Fruit fly (Drosophila melanogaster) whole organism, adult: ENCODE results near the gene CG14683.

Experiments used
- CG11617 ChIP-seq: fragments of 200-800 bp; sonication (Bioruptor generic); optimal IDR thresholded peaks from 2 replicates; lab custom pipeline; 2017; ENCODE audit warnings: mild to moderate bottlenecking, missing biosample characterization, missing genetic modification reagents, missing genetic modification characterization
- CG12768 ChIP-seq: fragments of 200-800 bp; sonication (Bioruptor generic); optimal IDR thresholded peaks from 2 replicates; lab custom pipeline; 2017; ENCODE audit warnings: missing biosample characterization, missing genetic modification characterization, mild to moderate bottlenecking, moderate library complexity, missing genetic modification reagents
- CG14711 ChIP-seq: fragments of 200-800 bp; sonication (Bioruptor generic); optimal IDR thresholded peaks from 2 replicates; lab custom pipeline; 2018; ENCODE audit warnings: missing biosample characterization, mild to moderate bottlenecking, missing genetic modification characterization, moderate library complexity
- CG1620 ChIP-seq: fragments of 200-800 bp; sonication (Bioruptor generic); optimal IDR thresholded peaks from 2 replicates; lab custom pipeline; 2016; ENCODE audit warnings: missing biosample characterization, missing genetic modification characterization
- CG33017 ChIP-seq: fragments of 200-800 bp; sonication (Bioruptor generic); optimal IDR thresholded peaks from 2 replicates; lab custom pipeline; 2018; ENCODE audit warnings: missing biosample characterization, mild to moderate bottlenecking, missing genetic modification characterization, moderate library complexity
- CG5204 ChIP-seq: fragments of 200-800 bp; sonication (Bioruptor generic); optimal IDR thresholded peaks from 2 replicates; lab custom pipeline; 2016; ENCODE audit warnings: missing biosample characterization, missing genetic modification characterization
- CG7045 ChIP-seq: fragments of 200-800 bp; sonication (Bioruptor generic); optimal IDR thresholded peaks from 2 replicates; lab custom pipeline; 2017; ENCODE audit warnings: missing biosample characterization, mild to moderate bottlenecking, missing genetic modification characterization
- CG7101 ChIP-seq: fragments of 200-800 bp; sonication (Bioruptor generic); optimal IDR thresholded peaks from 2 replicates; lab custom pipeline; 2018; ENCODE audit warnings: missing biosample characterization, mild to moderate bottlenecking, missing genetic modification characterization, moderate library complexity
- Clk ChIP-seq: fragments of 200-800 bp; sonication (Bioruptor generic); optimal IDR thresholded peaks from 2 replicates; lab custom pipeline; 2017; ENCODE audit warnings: missing biosample characterization, missing genetic modification characterization
- Crg-1 ChIP-seq: fragments of 200-800 bp; sonication (Bioruptor generic); optimal IDR thresholded peaks from 2 replicates; lab custom pipeline; 2016; ENCODE audit warnings: missing biosample characterization, missing genetic modification characterization
- Hr96 ChIP-seq: fragments of 200-800 bp; sonication (Bioruptor generic); optimal IDR thresholded peaks from 2 replicates; lab custom pipeline; 2016; ENCODE audit warnings: missing biosample characterization, missing genetic modification characterization
- Mnt ChIP-seq: fragments of 200-800 bp; sonication (Bioruptor generic); optimal IDR thresholded peaks from 2 replicates; lab custom pipeline; 2016; ENCODE audit warnings: missing biosample characterization, mild to moderate bottlenecking, missing genetic modification characterization
- bab1 ChIP-seq: fragments of 200-800 bp; sonication (Bioruptor generic); optimal IDR thresholded peaks from 3 replicates; lab custom pipeline; 2019; ENCODE audit warnings: missing biosample characterization, mild to moderate bottlenecking, missing genetic modification characterization, moderate library complexity
- cic ChIP-seq: fragments of 200-800 bp; sonication (Bioruptor generic); optimal IDR thresholded peaks from 2 replicates; lab custom pipeline; 2017; ENCODE audit warnings: missing biosample characterization, mild to moderate bottlenecking, missing genetic modification characterization, moderate library complexity
- cnc ChIP-seq, 2 experiments: fragments of >200 bp; optimal IDR thresholded peaks; 2 replicates each; lab custom pipeline; 2017
- kay ChIP-seq: fragments of 200-800 bp; sonication (Bioruptor generic); peaks from one replicate; lab custom pipeline; 2016; ENCODE audit warnings: missing biosample characterization, missing genetic modification characterization, borderline replicate concordance
- ovo ChIP-seq: fragments of 200-800 bp; sonication (Bioruptor generic); optimal IDR thresholded peaks from 2 replicates; lab custom pipeline; 2016; ENCODE audit warnings: missing biosample characterization, missing genetic modification characterization
- pad ChIP-seq: fragments of 200-800 bp; sonication (Bioruptor generic); optimal IDR thresholded peaks from 3 replicates; lab custom pipeline; 2017; ENCODE audit warnings: missing biosample characterization, missing genetic modification characterization, mild to moderate bottlenecking, moderate library complexity, missing genetic modification reagents
- tj ChIP-seq: fragments of 200-800 bp; sonication (Bioruptor generic); optimal IDR thresholded peaks from 3 replicates; lab custom pipeline; 2017; ENCODE audit warnings: missing biosample characterization, mild to moderate bottlenecking, missing genetic modification characterization, moderate library complexity
- toe ChIP-seq: fragments of 200-800 bp; sonication (Bioruptor generic); optimal IDR thresholded peaks from 2 replicates; lab custom pipeline; 2016; ENCODE audit warnings: missing biosample characterization, missing genetic modification characterization

Gene CG14683

DNA sequence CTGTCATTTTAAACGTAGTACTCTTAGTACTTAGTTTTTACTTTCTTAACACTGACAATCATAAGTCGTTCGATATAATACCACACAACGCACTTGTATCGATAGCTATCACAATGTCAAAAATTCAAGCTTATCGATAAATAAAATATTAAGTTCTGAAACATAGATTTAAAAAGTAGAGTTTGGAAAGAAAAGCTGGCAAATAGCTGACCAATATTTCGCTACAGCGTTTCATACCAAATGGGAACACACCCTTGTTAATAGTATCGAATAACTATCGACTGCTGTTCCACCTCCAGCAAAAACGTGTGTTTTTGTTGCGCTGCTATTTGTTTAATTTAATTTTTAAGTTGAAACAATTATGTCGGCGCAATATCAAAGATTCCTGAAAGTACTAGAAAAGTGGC is at the start of gene CG14683, which contains the start of the genes pug and CG46459:
TSS of gene CG14683 (plus strand) at position 277 of the 407 bp plus-strand sequence.
TSS of gene pug (plus strand) at position 164 of the 407 bp plus-strand sequence.
TSS of gene CG46459 (plus strand) at position 277 of the 407 bp plus-strand sequence.
- TF ChIP-seq toe (GFP tag; lab: Kevin White, UChicago) (peak; percentile 45), tj (GFP tag; lab: Kevin White, UChicago) (no peak), CG33017 (tag; lab: Kevin White, UChicago) (no peak), Hr96 (GFP tag; lab: Kevin White, UChicago) (peak; percentile 53), CG1620 (GFP tag; lab: Kevin White, UChicago) (peak; percentile 46), bab1 (GFP tag; lab: Kevin White, UChicago) (peak; percentile 11), CG11617 (GFP tag; lab: Kevin White, UChicago) (no peak), CG7045 (no peak), pad (GFP tag; lab: Kevin White, UChicago) (peak; percentile 22), Mnt (GFP tag; lab: Kevin White, UChicago) (peak; percentile 56), cnc (optimal IDR thresholded peaks at IDR 0.05; lab: Kevin White, UChicago) (no peak), CG14711 (tag; lab: Kevin White, UChicago) (peak; percentile 15), CG12768 (no peak), CG7101 (tag; lab: Kevin White, UChicago) (peak; percentile 18), CG5204 (GFP tag; lab: Kevin White, UChicago) (peak; percentile 19), ovo (GFP tag; lab: Kevin White, UChicago) (no peak), Crg-1 (GFP tag; lab: Kevin White, UChicago) (peak; percentile 28), Clk (GFP tag; lab: Kevin White, UChicago) (no peak), kay (GFP tag; lab: Kevin White, UChicago) (peak; percentile 68), cic (GFP tag; lab: Kevin White, UChicago) (no peak)

DNA sequence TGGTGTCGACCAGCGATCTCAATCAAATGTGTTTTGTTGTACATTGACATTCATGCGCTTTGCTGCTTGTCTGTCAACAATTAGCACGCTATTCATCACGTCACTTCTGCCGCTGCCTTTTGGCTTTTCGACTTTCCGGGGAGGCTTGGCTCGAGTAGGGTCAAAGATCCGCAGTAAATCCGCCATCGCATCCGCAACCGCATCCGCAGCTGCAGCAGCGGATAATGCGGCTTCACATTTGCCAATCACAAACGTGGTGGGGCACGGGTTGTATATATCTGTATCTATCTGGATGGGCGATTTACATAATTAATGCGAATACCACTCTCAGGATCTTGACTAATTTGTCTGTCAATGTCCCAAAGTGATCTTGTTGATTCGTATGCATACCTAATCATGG is 49.3 kb upstream of the CG14683 start:
- TF ChIP-seq tj (GFP tag; lab: Kevin White, UChicago) (no peak), CG33017 (tag; lab: Kevin White, UChicago) (no peak), CG7101 (tag; lab: Kevin White, UChicago) (no peak), CG12768 (no peak), CG14711 (tag; lab: Kevin White, UChicago) (no peak), toe (GFP tag; lab: Kevin White, UChicago) (no peak), bab1 (GFP tag; lab: Kevin White, UChicago) (no peak), Crg-1 (GFP tag; lab: Kevin White, UChicago) (no peak), Mnt (GFP tag; lab: Kevin White, UChicago) (no peak)

DNA sequence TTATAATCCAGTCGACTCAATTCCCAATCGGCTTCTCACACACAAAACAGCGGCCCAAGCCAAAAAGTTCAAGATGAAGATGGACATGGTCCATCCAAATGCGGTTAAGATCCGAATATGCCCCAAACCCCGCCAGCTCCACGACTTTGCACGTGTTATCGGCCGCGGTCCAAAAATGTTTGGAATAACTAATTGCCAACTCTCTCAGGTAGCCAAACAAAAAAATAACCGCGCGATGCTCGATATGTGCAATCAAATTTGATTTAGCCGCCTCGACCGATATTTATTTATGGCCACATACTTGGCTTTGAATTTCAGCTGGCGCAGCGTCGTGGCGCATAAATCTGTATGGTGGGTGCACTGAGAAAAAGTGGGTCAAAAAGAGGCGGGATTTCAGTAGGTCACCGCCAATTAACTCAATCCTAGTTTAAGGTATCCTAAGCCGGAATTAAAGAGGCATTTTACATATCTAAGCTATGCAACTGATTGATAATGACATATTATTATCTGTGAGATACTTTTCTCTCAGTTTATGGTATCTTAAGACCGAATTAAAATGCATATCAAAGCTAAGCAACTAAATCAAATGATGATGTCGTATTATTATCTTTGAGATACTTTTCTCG is 47.8 kb upstream of the CG14683 start:
- TF ChIP-seq bab1 (GFP tag; lab: Kevin White, UChicago) (no peak), CG11617 (GFP tag; lab: Kevin White, UChicago) (no peak), pad (GFP tag; lab: Kevin White, UChicago) (no peak), CG12768 (no peak), cnc (optimal IDR thresholded peaks at IDR 0.05; lab: Kevin White, UChicago) (no peak), CG7101 (tag; lab: Kevin White, UChicago) (no peak), Crg-1 (GFP tag; lab: Kevin White, UChicago) (no peak), CG33017 (tag; lab: Kevin White, UChicago) (no peak), CG14711 (tag; lab: Kevin White, UChicago) (no peak), CG5204 (GFP tag; lab: Kevin White, UChicago) (no peak), Mnt (GFP tag; lab: Kevin White, UChicago) (no peak), ovo (GFP tag; lab: Kevin White, UChicago) (no peak), CG1620 (GFP tag; lab: Kevin White, UChicago) (no peak), Clk (GFP tag; lab: Kevin White, UChicago) (no peak), CG7045 (no peak), Hr96 (GFP tag; lab: Kevin White, UChicago) (no peak), cic (GFP tag; lab: Kevin White, UChicago) (no peak), kay (GFP tag; lab: Kevin White, UChicago) (no peak)

DNA sequence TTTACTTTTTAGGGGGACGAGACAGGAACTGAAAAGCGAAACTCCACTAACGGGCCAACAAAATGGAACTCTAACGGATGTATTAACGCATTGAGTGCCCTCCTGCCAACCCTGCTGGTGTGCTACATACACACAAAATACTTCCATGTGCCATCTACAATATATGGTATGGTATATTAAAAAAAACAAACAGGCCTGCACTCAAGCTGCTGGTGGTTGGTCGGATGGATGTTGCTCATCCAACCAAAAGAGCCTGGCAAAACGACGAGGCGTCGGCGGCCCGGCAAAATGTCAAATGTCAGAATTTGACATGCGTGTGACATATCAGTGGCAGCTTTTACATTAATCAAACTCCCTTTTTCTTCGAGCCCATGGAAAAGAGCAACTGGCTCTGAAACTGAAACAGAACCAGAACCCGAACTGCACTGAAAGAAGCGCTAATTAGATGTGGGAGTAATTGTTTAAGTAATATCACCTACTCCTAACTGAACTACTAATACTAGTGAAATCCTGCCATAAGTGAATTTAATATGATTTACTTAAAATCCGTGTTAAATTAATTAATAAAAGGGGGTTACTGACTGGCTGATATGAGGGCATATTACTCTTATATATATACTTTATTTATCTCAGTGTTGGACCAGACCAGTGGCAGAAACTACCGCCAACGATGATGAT is 45.7 kb upstream of the CG14683 start:
- TF ChIP-seq cic (GFP tag; lab: Kevin White, UChicago) (no peak), Clk (GFP tag; lab: Kevin White, UChicago) (no peak), CG7101 (tag; lab: Kevin White, UChicago) (no peak), CG5204 (GFP tag; lab: Kevin White, UChicago) (no peak), CG7045 (no peak), CG12768 (no peak), tj (GFP tag; lab: Kevin White, UChicago) (no peak), toe (GFP tag; lab: Kevin White, UChicago) (no peak), CG11617 (GFP tag; lab: Kevin White, UChicago) (no peak), ovo (GFP tag; lab: Kevin White, UChicago) (no peak), CG1620 (GFP tag; lab: Kevin White, UChicago) (no peak), CG33017 (tag; lab: Kevin White, UChicago) (no peak), pad (GFP tag; lab: Kevin White, UChicago) (no peak), kay (GFP tag; lab: Kevin White, UChicago) (no peak)

DNA sequence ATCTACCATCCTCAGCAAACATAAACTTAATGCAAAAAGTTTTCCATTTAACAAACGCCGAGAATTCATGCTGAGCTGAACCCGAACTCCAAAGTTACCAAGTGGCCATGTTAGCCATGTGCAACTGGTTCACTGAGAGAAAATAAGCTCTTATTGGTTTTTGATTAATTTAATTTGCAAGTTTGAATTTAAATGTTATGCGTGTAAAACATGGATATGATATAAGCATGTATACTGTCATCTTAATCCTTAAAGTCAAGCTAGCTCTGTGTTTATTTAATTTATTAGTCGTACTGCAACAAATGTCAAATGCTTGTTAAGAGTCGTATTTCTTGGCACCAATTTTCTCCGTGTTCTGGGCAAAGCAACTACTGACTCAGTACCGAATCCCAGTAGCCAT is 41.8 kb upstream of the CG14683 start:
- TF ChIP-seq pad (GFP tag; lab: Kevin White, UChicago): no peak
- TF ChIP-seq Mnt (GFP tag; lab: Kevin White, UChicago): no peak
- no peak for TF ChIP-seq CG1620 (GFP tag; lab: Kevin White, UChicago)
- TF ChIP-seq kay (GFP tag; lab: Kevin White, UChicago): no peak
- no peak for TF ChIP-seq cnc (optimal IDR thresholded peaks at IDR 0.05; lab: Kevin White, UChicago)
- TF ChIP-seq CG11617 (GFP tag; lab: Kevin White, UChicago): no peak
